Fruit fly (Drosophila melanogaster): ENCODE data around the gene CG13895.

Gene CG13895

dm6 chr3L:700160-700917, 7.7 kb downstream of the CG13895 start (continued):
- TF ChIP-seq Deaf1 (tag; optimal IDR thresholded peaks at IDR 0.05) (no peak), CG7745 (tag; optimal IDR thresholded peaks at IDR 0.05) (no peak), gro (GFP tag; optimal IDR thresholded peaks at IDR 0.05) (peak; percentile 73), Atf3 (GFP tag; optimal IDR thresholded peaks at IDR 0.05) (no peak), ap (GFP tag; IDR thresholded peaks at IDR 0.05) (0 out of 2 replicates have a peak, but pooled peaks have one; percentile 19), CG2875 (GFP tag; optimal IDR thresholded peaks at IDR 0.05) (peak; percentile 42), eve (GFP tag; optimal IDR thresholded peaks at IDR 0.05) (no peak), CG2202 (tag; optimal IDR thresholded peaks at IDR 0.05) (peak; percentile 35), slbo (GFP tag; IDR thresholded peaks at IDR 0.05) (peak; percentile 47), CG12659 (GFP tag; optimal IDR thresholded peaks at IDR 0.05) (peak; percentile 68), CG4730 (GFP tag; IDR thresholded peaks at IDR 0.05) (no peak; the same call in 1 of the 2 replicates), dpn (GFP tag; optimal IDR thresholded peaks at IDR 0.05) (peak; percentile 13 to 60), CG8765 (GFP tag; IDR thresholded peaks at IDR 0.05) (no peak), Hr39 (optimal IDR thresholded peaks at IDR 0.05) (no peak), CG16779 (GFP tag; IDR thresholded peaks at IDR 0.05) (no peak), Atf-2 (GFP tag; optimal IDR thresholded peaks at IDR 0.05) (peak; percentile 8), zen (tag; optimal IDR thresholded peaks at IDR 0.05) (peak; percentile 26), CG15073 (GFP tag; optimal IDR thresholded peaks at IDR 0.05) (no peak), CG11504 (tag; optimal IDR thresholded peaks at IDR 0.05) (peak; percentile 73), CG6175 (GFP tag; IDR thresholded peaks at IDR 0.05) (no peak), nau (GFP tag; optimal IDR thresholded peaks at IDR 0.05) (peak; percentile 74), da (GFP tag; optimal IDR thresholded peaks at IDR 0.05) (no peak), CG7963 (GFP tag; IDR thresholded peaks at IDR 0.05; ENCODE audit: partially characterized antibody) (no peak), CG17361 (GFP tag; IDR thresholded peaks at IDR 0.05) (peak; percentile 71; the same call in 2 of the 3 replicates), Asciz (GFP tag; optimal IDR thresholded peaks at IDR 0.05) (peak; percentile 59), sima (GFP tag; optimal IDR thresholded peaks at IDR 0.05) (no peak), CG1832 (GFP tag; optimal IDR thresholded peaks at IDR 0.05) (no peak), Hr78 (GFP tag; optimal IDR thresholded peaks at IDR 0.05) (peak in 1 of 2 experiments; percentile 79), esg (GFP tag; conservative IDR thresholded peaks at IDR 0.05) (peak; percentile 45; the same call in 1 of the 2 replicates), bowl (GFP tag; IDR thresholded peaks at IDR 0.05) (no peak), Nf-YA (GFP tag; IDR thresholded peaks at IDR 0.05) (no peak), usp (GFP tag; optimal IDR thresholded peaks at IDR 0.05) (no peak), CG6272 (GFP tag; IDR thresholded peaks at IDR 0.05) (no peak), CG11456 (GFP tag; IDR thresholded peaks at IDR 0.05) (no peak), Lim3 (GFP tag; IDR thresholded peaks at IDR 0.05) (no peak), peb (GFP tag; IDR thresholded peaks at IDR 0.05) (no peak), unc-4 (GFP tag; IDR thresholded peaks at IDR 0.05; ENCODE audit: partially characterized antibody) (no peak), bbx (GFP tag; IDR thresholded peaks at IDR 0.05; ENCODE audit: partially characterized antibody) (no peak), CG8290 (GFP tag; optimal IDR thresholded peaks at IDR 0.05) (peak; percentile 87), CG8290 (tag; optimal IDR thresholded peaks at IDR 0.05) (no peak), ERR (GFP tag; optimal IDR thresholded peaks at IDR 0.05) (peak; percentile 17), Atf6 (GFP tag; IDR thresholded peaks at IDR 0.05) (peak; percentile 57; the same call in 1 of the 2 replicates), ab (GFP tag; optimal IDR thresholded peaks at IDR 0.05) (no peak), Optix (GFP tag; IDR thresholded peaks at IDR 0.05) (no peak; the same call in 2 of the 3 replicates), E2f2 (GFP tag; IDR thresholded peaks at IDR 0.05) (peak; percentile 31; the same call in 1 of the 2 replicates), CG12236 (GFP tag; optimal IDR thresholded peaks at IDR 0.05) (no peak), ham (GFP tag; IDR thresholded peaks at IDR 0.05) (no peak), CTCF (GFP tag; optimal IDR thresholded peaks at IDR 0.05) (peak; percentile 11), Trl (optimal IDR thresholded peaks at IDR 0.05) (no peak), Trl (GFP tag; optimal IDR thresholded peaks at IDR 0.05) (peak; percentile 45), CG9609 (GFP tag; optimal IDR thresholded peaks at IDR 0.05) (no peak), tap (tag; optimal IDR thresholded peaks at IDR 0.05) (peak; percentile 79)

Data from whole organism, embryonic.